Fruit fly (Drosophila melanogaster): ENCODE measurements around the gene lush.

lush gene

DNA sequence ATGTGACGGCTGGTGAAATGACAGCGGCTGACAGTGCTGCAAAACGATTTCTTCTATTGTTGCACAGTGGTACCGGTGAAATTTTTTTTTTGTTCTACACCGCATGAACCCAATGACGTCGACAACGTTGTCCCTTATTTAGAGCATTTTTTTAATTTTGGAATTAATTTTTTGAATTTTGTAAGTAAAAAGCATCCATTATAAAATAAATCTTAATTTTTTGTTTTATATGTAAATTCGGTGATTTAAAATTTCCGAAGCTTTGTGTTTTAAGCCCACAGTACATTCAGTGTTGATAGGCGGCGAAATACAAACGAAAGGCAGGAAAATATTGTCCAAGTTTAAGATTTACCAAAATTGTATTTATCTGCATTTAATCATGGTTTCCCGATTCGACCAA lies 6.3 kb upstream of the lush start, which contains the start of the genes Lon and PIG-F (continued):
- TF ChIP-seq otp (GFP tag; IDR thresholded peaks at IDR 0.05): peak; percentile 96
- TF ChIP-seq Pdp1 (GFP tag; optimal IDR thresholded peaks at IDR 0.05): peak; percentile 99
- TF ChIP-seq CG12219 (GFP tag; optimal IDR thresholded peaks at IDR 0.05): peak; percentile 96
- TF ChIP-seq tup (GFP tag; optimal IDR thresholded peaks at IDR 0.05): peak; percentile 99
- peak; percentile 93 for TF ChIP-seq her (GFP tag; optimal IDR thresholded peaks at IDR 0.05)
- peak in 1 of 2 experiments; percentile 71 for TF ChIP-seq eve (GFP tag; optimal IDR thresholded peaks at IDR 0.05)
- TF ChIP-seq CG6254 (GFP tag; optimal IDR thresholded peaks at IDR 0.05): peak; percentile 97
- TF ChIP-seq z (GFP tag; IDR thresholded peaks at IDR 0.05): peak; percentile 67; the same call in 2 of the 3 replicates
- TF ChIP-seq CTCF (GFP tag; optimal IDR thresholded peaks at IDR 0.05): peak; percentile 77
- peak; percentile 100 for TF ChIP-seq CG10267 (tag; optimal IDR thresholded peaks at IDR 0.05)
- TF ChIP-seq HLHmδ (GFP tag; optimal IDR thresholded peaks at IDR 0.05): no peak
- peak; percentile 99 for TF ChIP-seq dpn (GFP tag; optimal IDR thresholded peaks at IDR 0.05)
- TF ChIP-seq CHES-1-like (GFP tag; optimal IDR thresholded peaks at IDR 0.05): peak; percentile 97
- TF ChIP-seq Hmx (GFP tag; optimal IDR thresholded peaks at IDR 0.05): peak; percentile 97
- peak; percentile 94 for TF ChIP-seq CG43689 (GFP tag; IDR thresholded peaks at IDR 0.05)
- peak; percentile 98 for TF ChIP-seq peb (GFP tag; IDR thresholded peaks at IDR 0.05)
- TF ChIP-seq MBD-R2 (GFP tag; IDR thresholded peaks at IDR 0.05): peak; percentile 99
- no peak for TF ChIP-seq fru (optimal IDR thresholded peaks at IDR 0.05)
- peak; percentile 98 for TF ChIP-seq Antp (GFP tag; optimal IDR thresholded peaks at IDR 0.05)
- TF ChIP-seq CG13123 (GFP tag; optimal IDR thresholded peaks at IDR 0.05): peak; percentile 98
- peak; percentile 100 for TF ChIP-seq sens (GFP tag)
- peak; percentile 99 for TF ChIP-seq Camta (GFP tag; optimal IDR thresholded peaks at IDR 0.05)
- TF ChIP-seq CG7745 (tag; optimal IDR thresholded peaks at IDR 0.05): peak; percentile 88
- TF ChIP-seq ind (GFP tag; optimal IDR thresholded peaks at IDR 0.05): peak; percentile 100
- peak in 1 of 2 experiments; percentile 97 for TF ChIP-seq Eip74EF (GFP tag; optimal IDR thresholded peaks at IDR 0.05)
- TF ChIP-seq odd (GFP tag; optimal IDR thresholded peaks at IDR 0.05): peak; percentile 99
- TF ChIP-seq repo (GFP tag; optimal IDR thresholded peaks at IDR 0.05): peak; percentile 97
- peak; percentile 96 for TF ChIP-seq psq (GFP tag; optimal IDR thresholded peaks at IDR 0.05)
- TF ChIP-seq fu2 (GFP tag; optimal IDR thresholded peaks at IDR 0.05): peak; percentile 98
- TF ChIP-seq kay (GFP tag; optimal IDR thresholded peaks at IDR 0.05): peak; percentile 98
- TF ChIP-seq Scr (GFP tag; IDR thresholded peaks at IDR 0.05; ENCODE audit: partially characterized antibody): peak; percentile 63
- TF ChIP-seq trh (GFP tag; optimal IDR thresholded peaks at IDR 0.05): peak; percentile 98
- peak; percentile 98 to 99 for TF ChIP-seq bsh (GFP tag; optimal IDR thresholded peaks at IDR 0.05)
- peak; percentile 98 for TF ChIP-seq Atf3 (GFP tag; optimal IDR thresholded peaks at IDR 0.05)
- TF ChIP-seq ato (GFP tag; IDR thresholded peaks at IDR 0.05; ENCODE audit: partially characterized antibody): peak; percentile 13; the same call in 1 of the 2 replicates
- TF ChIP-seq Hr3 (GFP tag; optimal IDR thresholded peaks at IDR 0.05): peak; percentile 100
- TF ChIP-seq Elba2 (GFP tag; optimal IDR thresholded peaks at IDR 0.05): peak; percentile 97
- TF ChIP-seq bcd (GFP tag; optimal IDR thresholded peaks at IDR 0.05): peak; percentile 99
- TF ChIP-seq crol (GFP tag; IDR thresholded peaks at IDR 0.05): peak; percentile 69
- TF ChIP-seq CG11247 (GFP tag; IDR thresholded peaks at IDR 0.05): peak; percentile 98
- TF ChIP-seq rib (GFP tag; IDR thresholded peaks at IDR 0.05): peak; percentile 97
- peak; percentile 99 for TF ChIP-seq grau (tag; optimal IDR thresholded peaks at IDR 0.05)
- TF ChIP-seq run (tag; optimal IDR thresholded peaks at IDR 0.05): peak; percentile 97
- peak; percentile 99 for TF ChIP-seq zfh2 (GFP tag; optimal IDR thresholded peaks at IDR 0.05)
- TF ChIP-seq so (GFP tag; IDR thresholded peaks at IDR 0.05): peak; percentile 98
- peak; percentile 97 for TF ChIP-seq CG6175 (GFP tag; IDR thresholded peaks at IDR 0.05)
- peak; percentile 99 for TF ChIP-seq CG17829 (tag; optimal IDR thresholded peaks at IDR 0.05)
- TF ChIP-seq lmd (GFP tag; IDR thresholded peaks at IDR 0.05): peak; percentile 99
- peak; percentile 55 for TF ChIP-seq Dp (GFP tag; optimal IDR thresholded peaks at IDR 0.05)
- peak; percentile 90 for TF ChIP-seq CG17186 (GFP tag; optimal IDR thresholded peaks at IDR 0.05)
- peak; percentile 88 for TF ChIP-seq CG3995 (GFP tag; optimal IDR thresholded peaks at IDR 0.05)
- peak; percentile 95 for TF ChIP-seq Awh (GFP tag; IDR thresholded peaks at IDR 0.05)
